Worm (Caenorhabditis elegans) whole organism, L4 larva: ENCODE data around the gene B0273.1.

ENCODE experiments used
- Y48G9A.11 ChIP-seq: fragments of 200-800 bp; sonication (Bioruptor generic); IDR thresholded peaks from 2 replicates; pipeline ENCODE4 v1.3.6; 2022; ENCODE audit warnings: missing genetic modification reagents, missing genetic modification characterization, missing compliant biosample characterization
- aha-1 ChIP-seq: fragments of 150-350 bp; peaks from one replicate; lab custom pipeline; 2014; ENCODE audit warnings: missing biosample characterization, missing genetic modification characterization
- ama-1 ChIP-seq: fragments of 150-350 bp; optimal IDR thresholded peaks from 2 replicates; lab custom pipeline; 2014; ENCODE audit warnings: inconsistent platforms, mixed read lengths
- dpl-1 ChIP-seq: fragments of 150-350 bp; optimal IDR thresholded peaks from 2 replicates; lab custom pipeline; 2014; ENCODE audit warnings: missing biosample characterization, missing genetic modification reagents, missing genetic modification characterization
- nhr-76 ChIP-seq: fragments of 150-350 bp; optimal IDR thresholded peaks from 2 replicates; lab custom pipeline; 2014; ENCODE audit warnings: missing biosample characterization, missing genetic modification characterization
- php-3 ChIP-seq: fragments of 200-800 bp; sonication (Bioruptor generic); IDR thresholded peaks from 2 replicates; pipeline ENCODE4 v1.3.6; 2022; ENCODE audit warnings: missing genetic modification reagents, missing genetic modification characterization, missing compliant biosample characterization

ce11 chrIV:5493135-5493534 is 657 bp upstream of the B0273.1 start:
- no peak for TF ChIP-seq aha-1
- TF ChIP-seq nhr-76 (tag; lab: Kevin White, UChicago): no peak
- TF ChIP-seq ama-1 (lab: Kevin White, UChicago): no peak
- no peak for TF ChIP-seq dpl-1 (GFP tag; lab: Kevin White, UChicago)
- no peak for TF ChIP-seq Y48G9A.11 (GFP tag; lab: Robert Waterston, UW)
- TF ChIP-seq php-3 (GFP tag; lab: Robert Waterston, UW): no peak
